Worm (Caenorhabditis elegans) whole organism, L1 larva: ENCODE data around the gene C06E4.8.

Experiments used
- ceh-82 ChIP-seq, 3 experiments: fragments of 150-350 bp in 1 of 3; sonication (generic microtip) in 2 of 3; optimal IDR thresholded peaks; 2 replicates each; lab custom pipeline; 2014 to 2017; ENCODE audit warnings: missing biosample characterization in 3 of 3, missing genetic modification characterization in 3 of 3
- dpl-1 ChIP-seq, 3 experiments: fragments of 150-350 bp in 2 of 3; sonication (generic microtip) in 1 of 3; optimal IDR thresholded peaks; 2 replicates each; lab custom pipeline; 2014 to 2017; ENCODE audit warnings: missing biosample characterization in 3 of 3, missing genetic modification characterization in 3 of 3, missing genetic modification reagents in 3 of 3
- efl-3 ChIP-seq: fragments of 200-800 bp; sonication (Bioruptor generic); optimal IDR thresholded peaks from 2 replicates; lab custom pipeline; 2018; ENCODE audit warnings: mild to moderate bottlenecking, missing genetic modification characterization, missing compliant biosample characterization
- egl-13 ChIP-seq: sonication (generic microtip); optimal IDR thresholded peaks from 2 replicates; lab custom pipeline; 2016; ENCODE audit warnings: missing genotype, missing genetic modification reagents, missing genetic modification characterization, missing compliant biosample characterization
- fkh-8 ChIP-seq: sonication (generic microtip); optimal IDR thresholded peaks from 2 replicates; lab custom pipeline; 2016; ENCODE audit warnings: mild to moderate bottlenecking, missing genetic modification characterization, missing compliant biosample characterization
- lin-39 ChIP-seq: fragments of 150-350 bp; optimal IDR thresholded peaks from 2 replicates; lab custom pipeline; 2014; ENCODE audit warnings: missing biosample characterization, missing genetic modification reagents, missing genetic modification characterization
- nhr-11 ChIP-seq: fragments of 150-350 bp; optimal IDR thresholded peaks from 2 replicates; lab custom pipeline; 2014; ENCODE audit warnings: missing biosample characterization, missing genetic modification characterization
- nhr-12 ChIP-seq: sonication (generic microtip); optimal IDR thresholded peaks from 2 replicates; lab custom pipeline; 2017; ENCODE audit warnings: missing biosample characterization, missing genetic modification characterization
- pag-3 ChIP-seq: sonication (generic microtip); optimal IDR thresholded peaks from 2 replicates; lab custom pipeline; 2017; ENCODE audit warnings: missing genetic modification characterization, mild to moderate bottlenecking, missing compliant biosample characterization, antibody characterized with exemption, borderline replicate concordance; ENCODE audit not compliant: insufficient read depth
- pqm-1 ChIP-seq: sonication (generic microtip); optimal IDR thresholded peaks from 3 replicates; lab custom pipeline; 2017; ENCODE audit warnings: missing biosample characterization, missing genetic modification characterization
- skn-1 ChIP-seq: fragments of 150-350 bp; optimal IDR thresholded peaks from 2 replicates; lab custom pipeline; 2014; ENCODE audit warnings: missing biosample characterization, missing genetic modification characterization
- unc-30 ChIP-seq: sonication (generic microtip); optimal IDR thresholded peaks from 2 replicates; lab custom pipeline; 2017; ENCODE audit warnings: missing biosample characterization, missing genetic modification characterization
- zip-4 ChIP-seq: fragments of 200-800 bp; sonication (Bioruptor generic); optimal IDR thresholded peaks from 2 replicates; lab custom pipeline; 2018; ENCODE audit warnings: mild to moderate bottlenecking, missing genetic modification characterization, moderate library complexity, missing compliant biosample characterization
- ztf-11 ChIP-seq, 2 experiments: sonication (generic microtip); optimal IDR thresholded peaks; 2 replicates each; lab custom pipeline; 2016 to 2017; ENCODE audit warnings: missing genetic modification characterization in 2 of 2, missing biosample characterization in 1 of 2, missing compliant biosample characterization in 1 of 2

DNA sequence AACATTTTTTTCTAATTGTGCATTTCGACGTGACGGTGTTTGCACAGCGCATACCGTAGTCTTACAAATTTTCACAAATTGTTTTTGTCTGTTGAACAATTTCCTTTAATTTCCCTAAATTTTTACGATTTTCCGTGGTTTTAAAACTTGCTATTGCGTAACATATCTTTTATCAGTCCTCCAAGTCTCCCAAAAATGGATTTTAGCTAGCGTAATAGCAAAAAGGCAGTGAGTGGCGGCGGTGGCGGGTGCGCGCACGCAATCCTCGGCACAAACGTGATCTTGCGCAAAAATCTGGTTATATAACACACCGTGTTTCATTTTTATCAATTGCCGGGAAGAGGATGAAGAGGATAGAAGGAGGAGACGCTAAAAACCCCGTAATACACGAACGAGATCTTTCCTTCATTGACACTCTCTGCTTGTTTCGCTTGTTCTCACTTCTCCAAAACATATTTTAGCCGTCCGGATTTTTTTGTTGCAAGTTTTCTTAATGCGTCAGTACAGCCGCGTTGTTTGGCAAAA lies 49.4 kb downstream of the C06E4.8 start:
- TF ChIP-seq efl-3: no peak
- no peak for TF ChIP-seq pag-3
- no peak for TF ChIP-seq lin-39 (tag; lab: Kevin White, UChicago)
- TF ChIP-seq unc-30: no peak
- no peak for TF ChIP-seq skn-1
- TF ChIP-seq pqm-1 (tag; lab: Kevin White, UChicago): no peak
- TF ChIP-seq fkh-8 (tag; lab: Kevin White, UChicago): no peak
- TF ChIP-seq egl-13 (tag; lab: Kevin White, UChicago): no peak
- TF ChIP-seq ceh-82 (tag; optimal IDR thresholded peaks at IDR 0.05; lab: Kevin White, UChicago): no peak
- TF ChIP-seq dpl-1 (GFP tag; optimal IDR thresholded peaks at IDR 0.05; lab: Kevin White, UChicago): no peak
- no peak for TF ChIP-seq ztf-11 (tag; optimal IDR thresholded peaks at IDR 0.05; lab: Kevin White, UChicago)
- no peak for TF ChIP-seq nhr-12
- no peak for TF ChIP-seq zip-4 (GFP tag; lab: Kevin White, UChicago)
- TF ChIP-seq nhr-11: no peak
